Fruit fly (Drosophila melanogaster) whole organism, prepupa: ENCODE measurements around the gene CG13699.

Experiments
- CG16779 ChIP-seq: fragments of 200-800 bp; sonication (Bioruptor generic); optimal IDR thresholded peaks from 3 replicates; lab custom pipeline; 2017; ENCODE audit warnings: missing biosample characterization, mild to moderate bottlenecking, missing genetic modification characterization
- Gug ChIP-seq: fragments of 200-800 bp; sonication (Bioruptor generic); IDR thresholded peaks from 2 replicates; pipeline ENCODE4 v1.3.6; 2022; ENCODE audit warnings: missing biosample characterization, missing genetic modification characterization
- Hr38 ChIP-seq: sonication (Bioruptor generic); optimal IDR thresholded peaks from 2 replicates; lab custom pipeline; 2016; ENCODE audit warnings: missing biosample characterization, missing genetic modification characterization
- Sox14 ChIP-seq: fragments of 200-800 bp; sonication (Bioruptor generic); optimal IDR thresholded peaks from 3 replicates; lab custom pipeline; 2016; ENCODE audit warnings: missing biosample characterization, missing genetic modification characterization
- achi ChIP-seq: fragments of 200-800 bp; sonication (Bioruptor generic); optimal IDR thresholded peaks from 3 replicates; lab custom pipeline; 2016; ENCODE audit warnings: missing biosample characterization, missing genetic modification characterization
- esn ChIP-seq: fragments of 200-800 bp; sonication (Bioruptor generic); optimal IDR thresholded peaks from 2 replicates; lab custom pipeline; 2016; ENCODE audit warnings: missing biosample characterization, mild to moderate bottlenecking, missing genetic modification characterization, moderate library complexity
- pdm3 ChIP-seq: fragments of 200-800 bp; sonication (Bioruptor generic); optimal IDR thresholded peaks from 3 replicates; lab custom pipeline; 2016; ENCODE audit warnings: missing biosample characterization, missing genetic modification characterization

dm6 chr3L:18137197-18137596 is 25.1 kb downstream of the CG13699 start:
- peak; percentile 31 for TF ChIP-seq Sox14 (GFP tag; lab: Kevin White, UChicago)
- no peak for TF ChIP-seq Gug (GFP tag; lab: Robert Waterston, UW)
- TF ChIP-seq esn (GFP tag; lab: Kevin White, UChicago) = peak; percentile 52
- TF ChIP-seq pdm3 (GFP tag; lab: Kevin White, UChicago) = peak; percentile 61
- no peak for TF ChIP-seq CG16779 (tag; lab: Kevin White, UChicago)
- peak; percentile 56 for TF ChIP-seq achi (GFP tag; lab: Kevin White, UChicago)
- no peak for TF ChIP-seq Hr38 (GFP tag; lab: Kevin White, UChicago)
